Worm (Caenorhabditis elegans): ENCODE data around the gene spp-16.

spp-16 gene

DNA sequence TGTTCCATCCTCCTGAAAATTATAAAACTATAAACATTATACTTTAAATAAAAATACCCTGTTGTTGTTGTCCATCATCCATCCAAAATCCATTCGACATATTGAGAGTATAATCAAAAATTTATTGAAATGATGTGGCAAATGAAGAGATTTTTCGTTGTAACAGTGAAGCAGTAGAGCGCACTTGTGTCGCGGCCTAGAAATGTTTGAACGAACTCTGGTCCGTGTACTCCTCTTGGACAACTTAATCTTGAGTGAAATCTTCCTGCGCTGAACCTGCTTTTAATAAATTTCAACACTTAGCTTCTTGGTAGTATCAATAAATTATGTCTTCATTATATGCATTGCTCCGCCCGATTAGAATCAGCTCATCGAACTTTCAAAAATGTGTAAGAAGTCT lies 6.5 kb downstream of the spp-16 start, which contains the start of the genes F32D8.14 and F32D8.5:
F32D8.14 (minus strand) TSS at position 188 of the 400 bp plus-strand sequence.
F32D8.5 (plus strand) TSS at position 200 of the 400 bp plus-strand sequence.
- TF ChIP-seq sdc-2 (tag; optimal IDR thresholded peaks at IDR 0.05) (no peak), ceh-31 (tag; optimal IDR thresholded peaks at IDR 0.05) (peak; percentile 92), tbx-7 (tag; optimal IDR thresholded peaks at IDR 0.05) (peak; percentile 66), C08G9.2 (tag; optimal IDR thresholded peaks at IDR 0.05) (peak; percentile 89), ets-4 (tag; optimal IDR thresholded peaks at IDR 0.05) (peak; percentile 76), tbx-2 (tag; optimal IDR thresholded peaks at IDR 0.05) (peak; percentile 80), rnt-1 (tag; optimal IDR thresholded peaks at IDR 0.05) (peak; percentile 45), eyg-1 (tag; optimal IDR thresholded peaks at IDR 0.05) (no peak), fax-1 (tag; optimal IDR thresholded peaks at IDR 0.05) (peak; percentile 52), elt-2 (tag; optimal IDR thresholded peaks at IDR 0.05) (peak; percentile 47), ceh-14 (tag; optimal IDR thresholded peaks at IDR 0.05) (peak; percentile 59), sox-4 (tag; optimal IDR thresholded peaks at IDR 0.05) (no peak), ceh-2 (tag; optimal IDR thresholded peaks at IDR 0.05) (peak; percentile 75), zip-5 (tag; optimal IDR thresholded peaks at IDR 0.05) (peak; percentile 49), fkh-6 (tag; optimal IDR thresholded peaks at IDR 0.05) (peak; percentile 0), nfya-1 (tag; optimal IDR thresholded peaks at IDR 0.05) (peak; percentile 43), hlh-8 (tag; optimal IDR thresholded peaks at IDR 0.05) (peak; percentile 66), fkh-10 (GFP tag; optimal IDR thresholded peaks at IDR 0.05) (no peak), hlh-30 (tag; optimal IDR thresholded peaks at IDR 0.05; ENCODE audit: insufficient read depth) (no peak), hlh-15 (tag; optimal IDR thresholded peaks at IDR 0.05) (no peak), ref-2 (tag; optimal IDR thresholded peaks at IDR 0.05) (peak; percentile 74), unc-55 (GFP tag; optimal IDR thresholded peaks at IDR 0.05) (peak; percentile 16), dve-1 (tag; optimal IDR thresholded peaks at IDR 0.05) (peak; percentile 40), ceh-34 (tag; optimal IDR thresholded peaks at IDR 0.05) (peak; percentile 15), hlh-6 (tag; optimal IDR thresholded peaks at IDR 0.05) (no peak), unc-42 (tag; optimal IDR thresholded peaks at IDR 0.05) (peak; percentile 59), pat-9 (tag; optimal IDR thresholded peaks at IDR 0.05) (no peak), pros-1 (tag; optimal IDR thresholded peaks at IDR 0.05) (peak; percentile 24), F13H6.1 (tag; optimal IDR thresholded peaks at IDR 0.05) (no peak), madf-2 (tag; optimal IDR thresholded peaks at IDR 0.05) (no peak), lin-11 (tag; optimal IDR thresholded peaks at IDR 0.05) (no peak), K02D7.2 (tag; optimal IDR thresholded peaks at IDR 0.05) (no peak), pag-3 (tag; optimal IDR thresholded peaks at IDR 0.05; ENCODE audit: borderline replicate concordance) (no peak), ahr-1 (tag; optimal IDR thresholded peaks at IDR 0.05) (no peak)

DNA sequence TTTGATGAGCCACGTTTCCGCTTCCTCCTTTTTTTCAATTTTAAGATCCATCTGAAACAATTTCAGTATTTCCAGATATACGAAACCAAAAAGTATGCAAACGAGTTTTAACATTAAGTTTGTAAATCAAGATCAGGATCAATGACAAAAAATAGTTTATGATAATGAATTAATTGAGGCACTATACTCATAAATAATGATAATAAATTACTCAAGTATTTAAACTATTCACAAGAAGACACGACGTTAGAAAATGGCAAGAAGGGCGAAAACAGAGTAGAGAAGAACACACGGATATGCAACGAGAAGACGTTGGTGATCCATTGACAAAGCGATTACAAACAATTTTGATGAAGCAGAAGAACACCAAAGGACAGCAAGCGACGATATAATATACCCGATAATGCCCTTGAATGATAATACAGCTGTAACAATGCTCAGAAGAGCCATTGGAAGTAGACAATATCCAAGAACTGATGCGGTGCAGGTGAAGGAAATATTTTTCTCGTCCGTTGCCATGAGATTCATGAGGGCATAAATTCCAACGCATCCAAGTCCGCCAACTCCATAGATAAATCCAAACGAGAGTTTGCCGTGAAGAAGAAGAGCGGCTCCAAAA lies 7.5 kb downstream of the spp-16 start, which contains the start of gene F32D8.4:
F32D8.4 (minus strand) TSS at position 51 of the 619 bp plus-strand sequence.
- TF ChIP-seq ceh-45 (GFP tag; IDR thresholded peaks at IDR 0.05) (no peak), hlh-6 (tag; optimal IDR thresholded peaks at IDR 0.05) (no peak), sdc-2 (tag; optimal IDR thresholded peaks at IDR 0.05) (no peak), madf-2 (tag; optimal IDR thresholded peaks at IDR 0.05) (no peak), che-1 (tag; optimal IDR thresholded peaks at IDR 0.05) (no peak), npax-4 (tag; optimal IDR thresholded peaks at IDR 0.05) (no peak), gmeb-2 (tag; optimal IDR thresholded peaks at IDR 0.05) (no peak), ceh-31 (tag; optimal IDR thresholded peaks at IDR 0.05) (no peak), zip-5 (tag; optimal IDR thresholded peaks at IDR 0.05) (no peak), C38D4.7 (GFP tag; optimal IDR thresholded peaks at IDR 0.05) (no peak), sox-2 (GFP tag; IDR thresholded peaks at IDR 0.05) (no peak), lin-11 (tag; optimal IDR thresholded peaks at IDR 0.05) (no peak), C08G9.2 (tag; optimal IDR thresholded peaks at IDR 0.05) (no peak), nfya-1 (tag; optimal IDR thresholded peaks at IDR 0.05) (no peak), rnt-1 (tag; optimal IDR thresholded peaks at IDR 0.05) (no peak), K09A11.1 (tag; optimal IDR thresholded peaks at IDR 0.05; ENCODE audit: insufficient read depth) (no peak)

Measured in whole organism, late embryonic.